Worm (Caenorhabditis elegans) whole organism, L4 larva: Measurements from ENCODE around the gene mdt-28.

Experiments used
- D1046.2 ChIP-seq: fragments of 200-800 bp; sonication (Bioruptor generic); IDR thresholded peaks from 2 replicates; pipeline ENCODE4 v1.3.6; 2022; ENCODE audit warnings: missing genetic modification characterization, missing compliant biosample characterization
- F37D6.2 ChIP-seq: sonication (generic microtip); optimal IDR thresholded peaks from 2 replicates; lab custom pipeline; 2016; ENCODE audit warnings: mild to moderate bottlenecking, missing genetic modification characterization, missing compliant biosample characterization
- F44E2.7 ChIP-seq: fragments of 200-800 bp; sonication (Bioruptor generic); IDR thresholded peaks from 2 replicates; pipeline ENCODE4 v2.1.2; 2022; ENCODE audit warnings: missing genetic modification characterization, missing compliant biosample characterization
- R02D3.7 ChIP-seq: fragments of 150-350 bp; sonication (generic microtip); optimal IDR thresholded peaks from 3 replicates; lab custom pipeline; 2014; ENCODE audit warnings: missing biosample characterization, missing genetic modification characterization
- Y105C5A.15 ChIP-seq: fragments of 200-800 bp; sonication (Bioruptor generic); IDR thresholded peaks from 2 replicates; pipeline ENCODE4 v1.3.6; 2022; ENCODE audit warnings: missing genetic modification characterization, missing compliant biosample characterization
- ZK337.2 ChIP-seq: fragments of 200-800 bp; sonication (Bioruptor generic); IDR thresholded peaks from 2 replicates; pipeline ENCODE4 v1.3.6; 2022; ENCODE audit warnings: missing genetic modification reagents, missing genetic modification characterization, missing compliant biosample characterization
- aha-1 ChIP-seq: fragments of 150-350 bp; peaks from one replicate; lab custom pipeline; 2014; ENCODE audit warnings: missing biosample characterization, missing genetic modification characterization
- ceh-28 ChIP-seq: fragments of 150-350 bp; optimal IDR thresholded peaks from 2 replicates; lab custom pipeline; 2014; ENCODE audit warnings: missing biosample characterization, missing genetic modification reagents, missing genetic modification characterization
- daf-19 ChIP-seq: fragments of 200-800 bp; sonication (Bioruptor generic); conservative IDR thresholded peaks from 2 replicates; pipeline ENCODE4 v1.3.6; 2022; ENCODE audit warnings: missing genetic modification characterization, missing compliant biosample characterization
- daf-8 ChIP-seq: fragments of 200-800 bp; sonication (Bioruptor generic); IDR thresholded peaks from 2 replicates; pipeline ENCODE4 v1.3.6; 2022; ENCODE audit warnings: missing genetic modification characterization, missing compliant biosample characterization
- dmd-6 ChIP-seq: fragments of 200-800 bp; sonication (Bioruptor generic); IDR thresholded peaks from 2 replicates; pipeline ENCODE4 v1.3.6; 2022; ENCODE audit warnings: missing genetic modification reagents, missing genetic modification characterization, missing compliant biosample characterization
- dmd-8 ChIP-seq: fragments of 200-800 bp; sonication (Bioruptor generic); IDR thresholded peaks from 2 replicates; pipeline ENCODE4 v1.3.6; 2022; ENCODE audit warnings: missing genetic modification characterization, missing compliant biosample characterization
- dpl-1 ChIP-seq: fragments of 150-350 bp; optimal IDR thresholded peaks from 2 replicates; lab custom pipeline; 2014; ENCODE audit warnings: missing biosample characterization, missing genetic modification reagents, missing genetic modification characterization
- duxl-1 ChIP-seq: sonication (generic microtip); optimal IDR thresholded peaks from 2 replicates; lab custom pipeline; 2016; ENCODE audit warnings: mild to moderate bottlenecking, missing genetic modification characterization, moderate library complexity, missing compliant biosample characterization; ENCODE audit not compliant: poor library complexity
- egl-43 ChIP-seq: fragments of 200-800 bp; sonication (Bioruptor generic); IDR thresholded peaks from 2 replicates; pipeline ENCODE4 v1.3.6; 2022; ENCODE audit warnings: missing genetic modification reagents, missing genetic modification characterization, missing compliant biosample characterization
- fkh-10 ChIP-seq: fragments of 150-350 bp; optimal IDR thresholded peaks from 2 replicates; lab custom pipeline; 2014; ENCODE audit warnings: missing biosample characterization, missing genetic modification reagents, missing genetic modification characterization
- gei-8 ChIP-seq: fragments of 200-800 bp; sonication (Bioruptor generic); optimal IDR thresholded peaks from 2 replicates; lab custom pipeline; 2018; ENCODE audit warnings: mild to moderate bottlenecking, missing genetic modification characterization, missing compliant biosample characterization
- hlh-11 ChIP-seq: fragments of 200-800 bp; sonication (Bioruptor generic); optimal IDR thresholded peaks from 2 replicates; lab custom pipeline; 2018; ENCODE audit warnings: mild to moderate bottlenecking, missing genetic modification characterization, missing compliant biosample characterization
- hmg-1.1 ChIP-seq: fragments of 200-800 bp; sonication (Bioruptor generic); IDR thresholded peaks from 2 replicates; pipeline ENCODE4 v1.3.6; 2022; ENCODE audit warnings: missing genetic modification reagents, missing genetic modification characterization, missing compliant biosample characterization
- lin-13 ChIP-seq: fragments of 150-350 bp; optimal IDR thresholded peaks from 2 replicates; lab custom pipeline; 2014; ENCODE audit warnings: missing biosample characterization, missing genetic modification reagents, missing genetic modification characterization
- lin-29 ChIP-seq: fragments of 200-800 bp; sonication (Bioruptor generic); IDR thresholded peaks from 2 replicates; pipeline ENCODE4 v1.3.6; 2022; ENCODE audit warnings: missing genetic modification reagents, missing genetic modification characterization, missing compliant biosample characterization
- lin-38 ChIP-seq: fragments of 200-800 bp; sonication (Bioruptor generic); IDR thresholded peaks from 2 replicates; pipeline ENCODE4 v1.3.6; 2022; ENCODE audit warnings: missing genetic modification reagents, missing genetic modification characterization, missing compliant biosample characterization
- lin-39 ChIP-seq: fragments of 150-350 bp; optimal IDR thresholded peaks from 2 replicates; lab custom pipeline; 2014; ENCODE audit warnings: missing biosample characterization, missing genetic modification reagents, missing genetic modification characterization
- lir-3 ChIP-seq: sonication (generic microtip); optimal IDR thresholded peaks from 2 replicates; lab custom pipeline; 2016; ENCODE audit warnings: mild to moderate bottlenecking, missing genetic modification characterization, missing compliant biosample characterization
- lsy-2 ChIP-seq, 2 experiments: fragments of 150-350 bp in 1 of 2; sonication (generic microtip) in 1 of 2; optimal IDR thresholded peaks; 2 replicates each; lab custom pipeline; 2014 to 2017; ENCODE audit warnings: missing biosample characterization in 2 of 2, missing genetic modification characterization in 2 of 2
- madf-5 ChIP-seq, 2 experiments: fragments of 200-800 bp; sonication (Bioruptor generic); IDR thresholded peaks; 2 replicates each; pipeline ENCODE4 v1.3.6; 2022; ENCODE audit warnings: missing compliant biosample characterization in 2 of 2, missing genetic modification characterization in 2 of 2
- mep-1 ChIP-seq: fragments of 150-350 bp; sonication (generic microtip); optimal IDR thresholded peaks from 3 replicates; lab custom pipeline; 2014; ENCODE audit warnings: missing biosample characterization, missing genetic modification characterization
- mxl-2 ChIP-seq: fragments of 200-800 bp; sonication (Bioruptor generic); conservative IDR thresholded peaks from 2 replicates; pipeline ENCODE4 v1.3.6; 2022; ENCODE audit warnings: missing genetic modification reagents, missing genetic modification characterization, missing compliant biosample characterization
- nhr-10 ChIP-seq: fragments of 150-350 bp; optimal IDR thresholded peaks from 2 replicates; lab custom pipeline; 2014; ENCODE audit warnings: missing biosample characterization, missing genetic modification characterization
- nhr-11 ChIP-seq: fragments of 150-350 bp; optimal IDR thresholded peaks from 2 replicates; lab custom pipeline; 2014; ENCODE audit warnings: missing biosample characterization, missing genetic modification characterization
- nhr-41 ChIP-seq: fragments of 200-800 bp; sonication (Bioruptor generic); IDR thresholded peaks from 2 replicates; pipeline ENCODE4 v1.3.6; 2022; ENCODE audit warnings: missing genetic modification reagents, missing genetic modification characterization, missing compliant biosample characterization
- nhr-48 ChIP-seq: sonication (generic microtip); optimal IDR thresholded peaks from 2 replicates; lab custom pipeline; 2016; ENCODE audit warnings: mild to moderate bottlenecking, missing genetic modification characterization, missing compliant biosample characterization
- nhr-6 ChIP-seq: fragments of 150-350 bp; optimal IDR thresholded peaks from 2 replicates; lab custom pipeline; 2014; ENCODE audit warnings: missing biosample characterization, missing genetic modification characterization
- nhr-76 ChIP-seq: fragments of 150-350 bp; optimal IDR thresholded peaks from 2 replicates; lab custom pipeline; 2014; ENCODE audit warnings: missing biosample characterization, missing genetic modification characterization
- php-3 ChIP-seq: fragments of 200-800 bp; sonication (Bioruptor generic); IDR thresholded peaks from 2 replicates; pipeline ENCODE4 v1.3.6; 2022; ENCODE audit warnings: missing genetic modification reagents, missing genetic modification characterization, missing compliant biosample characterization
- saeg-2 ChIP-seq: fragments of 200-800 bp; sonication (Bioruptor generic); IDR thresholded peaks from 2 replicates; pipeline ENCODE4 v1.3.6; 2022; ENCODE audit warnings: missing genetic modification reagents, missing genetic modification characterization, missing compliant biosample characterization
- skn-1 ChIP-seq: fragments of 150-350 bp; optimal IDR thresholded peaks from 2 replicates; lab custom pipeline; 2014; ENCODE audit warnings: missing biosample characterization, missing genetic modification characterization
- zag-1 ChIP-seq: fragments of 150-350 bp; optimal IDR thresholded peaks from 2 replicates; lab custom pipeline; 2014; ENCODE audit warnings: missing biosample characterization, missing genetic modification characterization
- zip-11 ChIP-seq: fragments of 200-800 bp; sonication (Bioruptor generic); IDR thresholded peaks from 2 replicates; pipeline ENCODE4 v1.3.6; 2022; ENCODE audit warnings: missing genetic modification characterization, missing compliant biosample characterization
- ztf-11 ChIP-seq: fragments of 150-350 bp; optimal IDR thresholded peaks from 2 replicates; lab custom pipeline; 2014; ENCODE audit warnings: missing biosample characterization, missing genetic modification characterization

Gene mdt-28

ce11 chrV:15575305-15575704, at the start of gene mdt-28:
Gene mdt-28, minus strand, starts transcription at chrV:15575405.
- 0 out of 2 replicates have a peak, but pooled peaks have one; percentile 33 for TF ChIP-seq lin-38 (GFP tag; lab: Robert Waterston, UW)
- no peak for TF ChIP-seq fkh-10 (GFP tag; lab: Kevin White, UChicago)
- TF ChIP-seq hmg-1.1 (GFP tag; lab: Robert Waterston, UW) = no peak
- TF ChIP-seq, all 104 proteins: peak for 1

- TF ChIP-seq dpl-1 (GFP tag; lab: Kevin White, UChicago) = no peak
- TF ChIP-seq daf-8 = no peak
- TF ChIP-seq, all 104 proteins: peak for 0
These were observed 46.3 kb upstream of the mdt-28 start, which contains the start of gene C55A1.1 for ce11 chrV:15621518-15621917. Gene C55A1.1, plus strand, starts transcription at chrV:15621818.

ce11 chrV:15614534-15614933, 39.3 kb upstream of the mdt-28 start:
- TF ChIP-seq aha-1 (tag; lab: Kevin White, UChicago) (peak; percentile 95), dmd-6 (GFP tag; lab: Robert Waterston, UW) (no peak)

ce11 chrV:15612886-15613285, 37.7 kb upstream of the mdt-28 start, which contains the start of gene str-263:
Gene str-263, plus strand, starts transcription at chrV:15613186.
- no peak for TF ChIP-seq duxl-1 (tag; lab: Kevin White, UChicago)
- no peak for TF ChIP-seq lsy-2 (tag; optimal IDR thresholded peaks at IDR 0.05; lab: Kevin White, UChicago)
- no peak for TF ChIP-seq lin-39 (tag; lab: Kevin White, UChicago)
- no peak for TF ChIP-seq F44E2.7 (GFP tag; lab: Robert Waterston, UW)
- TF ChIP-seq nhr-10 = no peak
- TF ChIP-seq Y105C5A.15 (GFP tag; lab: Robert Waterston, UW) = no peak
- TF ChIP-seq php-3 (GFP tag; lab: Robert Waterston, UW) = no peak
- no peak for TF ChIP-seq madf-5 (GFP tag; IDR thresholded peaks at IDR 0.05; lab: Robert Waterston, UW)
- no peak for TF ChIP-seq ceh-28 (tag; lab: Kevin White, UChicago)
- TF ChIP-seq daf-19 (GFP tag; lab: Robert Waterston, UW) = no peak
- no peak for TF ChIP-seq lir-3 (tag; lab: Kevin White, UChicago)

- TF ChIP-seq daf-19 (GFP tag; lab: Robert Waterston, UW) = no peak
- TF ChIP-seq fkh-10 (GFP tag; lab: Kevin White, UChicago) = no peak
- peak; percentile 4 for TF ChIP-seq nhr-11 (tag; lab: Kevin White, UChicago)
- TF ChIP-seq lin-13 (GFP tag; lab: Kevin White, UChicago) = no peak
- TF ChIP-seq egl-43 (GFP tag; lab: Robert Waterston, UW) = no peak
- no peak for TF ChIP-seq Y105C5A.15 (GFP tag; lab: Robert Waterston, UW)
- no peak for TF ChIP-seq lin-39 (tag; lab: Kevin White, UChicago)
- TF ChIP-seq saeg-2 (GFP tag; lab: Robert Waterston, UW) = no peak
- 0 out of 2 replicates have a peak, but pooled peaks have one; percentile 25 for TF ChIP-seq ZK337.2 (GFP tag; lab: Robert Waterston, UW)
- TF ChIP-seq mep-1 (tag; lab: Kevin White, UChicago) = no peak
- TF ChIP-seq nhr-41 (GFP tag; lab: Robert Waterston, UW) = no peak
- no peak for TF ChIP-seq dmd-8 (GFP tag; lab: Robert Waterston, UW)
- no peak for TF ChIP-seq ztf-11
- TF ChIP-seq hlh-11 = no peak
- TF ChIP-seq, all 104 proteins: peak for 2
These were observed 35.2 kb upstream of the mdt-28 start, which contains the start of the genes fbxa-153 and str-12 for ce11 chrV:15610350-15610940. Gene fbxa-153, minus strand, starts transcription at chrV:15610384. Gene str-12, plus strand, starts transcription at chrV:15610890.

ce11 chrV:15605045-15605444, 29.8 kb upstream of the mdt-28 start, which contains the start of gene fbxa-154:
Gene fbxa-154, minus strand, starts transcription at chrV:15605145.
- TF ChIP-seq nhr-48 (tag; lab: Kevin White, UChicago) (no peak), skn-1 (tag; lab: Kevin White, UChicago) (no peak), gei-8 (GFP tag; lab: Kevin White, UChicago) (no peak), zag-1 (tag; lab: Kevin White, UChicago) (no peak), hlh-11 (no peak), nhr-11 (tag; lab: Kevin White, UChicago) (no peak), nhr-76 (no peak), Y105C5A.15 (GFP tag; lab: Robert Waterston, UW) (no peak), lin-39 (tag; lab: Kevin White, UChicago) (no peak), mxl-2 (no peak), nhr-6 (no peak), D1046.2 (no peak), lin-29 (GFP tag; lab: Robert Waterston, UW) (no peak), mep-1 (tag; lab: Kevin White, UChicago) (no peak), zip-11 (GFP tag; lab: Robert Waterston, UW) (no peak), F37D6.2 (no peak), R02D3.7 (tag; lab: Kevin White, UChicago) (no peak)
- TF ChIP-seq, all 104 proteins: peak for 0
